Worm (Caenorhabditis elegans): ENCODE results near the gene B0336.12.

DNA sequence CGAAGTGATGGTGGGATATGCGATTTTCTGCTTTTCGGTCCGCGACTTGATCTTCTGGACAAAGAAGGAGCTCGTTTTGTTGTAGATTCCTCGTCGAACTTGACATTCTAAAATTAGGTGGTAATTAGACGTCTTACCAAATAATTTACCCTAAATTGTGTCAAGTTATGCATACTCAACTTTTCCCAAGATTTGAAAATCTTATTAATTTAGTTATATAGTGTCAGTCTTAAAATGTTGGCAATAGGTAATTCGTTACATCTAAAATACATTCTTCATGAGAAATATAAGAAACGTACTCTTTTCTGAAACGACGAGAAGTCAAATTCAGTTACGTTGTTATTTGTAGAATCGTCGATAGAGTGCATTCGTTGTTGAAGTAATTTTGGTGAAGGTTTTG is 2.4 kb downstream of the B0336.12 start:
- TF ChIP-seq nhr-25 (tag; optimal IDR thresholded peaks at IDR 0.05) (no peak), egl-27 (tag; optimal IDR thresholded peaks at IDR 0.05) (no peak), lin-13 (GFP tag; optimal IDR thresholded peaks at IDR 0.05) (no peak), fos-1 (tag; optimal IDR thresholded peaks at IDR 0.05) (no peak), lin-39 (tag; optimal IDR thresholded peaks at IDR 0.05) (no peak), ZK546.5 (tag; optimal IDR thresholded peaks at IDR 0.05) (no peak), skn-1 (tag; optimal IDR thresholded peaks at IDR 0.05) (no peak), ztf-11 (tag; optimal IDR thresholded peaks at IDR 0.05) (no peak), unc-55 (GFP tag; optimal IDR thresholded peaks at IDR 0.05) (no peak), nhr-6 (tag; optimal IDR thresholded peaks at IDR 0.05) (no peak), gmeb-1 (tag; optimal IDR thresholded peaks at IDR 0.05) (no peak), ama-1 (optimal IDR thresholded peaks at IDR 0.05) (no peak)

Measured in whole organism, L2 larva.